Worm (Caenorhabditis elegans) whole organism, L3 larva: Measurements from ENCODE around the gene F17E9.18.

Experiments
- ceh-82 ChIP-seq: fragments of 150-350 bp; optimal IDR thresholded peaks from 2 replicates; lab custom pipeline; 2014; ENCODE audit warnings: missing biosample characterization, missing genetic modification characterization
- ceh-9 ChIP-seq: sonication (generic microtip); optimal IDR thresholded peaks from 2 replicates; lab custom pipeline; 2018; ENCODE audit warnings: missing biosample characterization, missing genetic modification characterization
- egl-27 ChIP-seq: sonication (generic microtip); optimal IDR thresholded peaks from 4 replicates; lab custom pipeline; 2017; ENCODE audit warnings: missing biosample characterization, missing genetic modification reagents, missing genetic modification characterization
- elt-1 ChIP-seq: fragments of 150-350 bp; optimal IDR thresholded peaks from 2 replicates; lab custom pipeline; 2014; ENCODE audit warnings: missing biosample characterization, missing genetic modification characterization
- fkh-10 ChIP-seq: sonication (generic microtip); optimal IDR thresholded peaks from 2 replicates; lab custom pipeline; 2017; ENCODE audit warnings: missing biosample characterization, missing genetic modification reagents, missing genetic modification characterization
- mdl-1 ChIP-seq: fragments of 150-350 bp; optimal IDR thresholded peaks from 2 replicates; lab custom pipeline; 2014; ENCODE audit warnings: missing biosample characterization, missing genetic modification characterization
- nfya-1 ChIP-seq: sonication (generic microtip); optimal IDR thresholded peaks from 2 replicates; lab custom pipeline; 2017; ENCODE audit warnings: missing genetic modification characterization, mild to moderate bottlenecking, missing compliant biosample characterization, antibody characterized with exemption, moderate library complexity; ENCODE audit not compliant: insufficient read depth
- nhr-237 ChIP-seq: fragments of 150-350 bp; optimal IDR thresholded peaks from 2 replicates; lab custom pipeline; 2014; ENCODE audit warnings: missing biosample characterization, missing genetic modification characterization
- nhr-76 ChIP-seq: fragments of 150-350 bp; sonication (generic microtip); optimal IDR thresholded peaks from 5 replicates; lab custom pipeline; 2014; ENCODE audit warnings: missing biosample characterization, missing genetic modification characterization
- pqm-1 ChIP-seq: fragments of 150-350 bp; optimal IDR thresholded peaks from 2 replicates; lab custom pipeline; 2017; ENCODE audit warnings: missing biosample characterization, missing genetic modification characterization, inconsistent platforms
- sea-2 ChIP-seq: fragments of 150-350 bp; sonication (generic microtip); optimal IDR thresholded peaks from 4 replicates; lab custom pipeline; 2014; ENCODE audit warnings: missing biosample characterization, missing genetic modification reagents, missing genetic modification characterization
- skn-1 ChIP-seq: fragments of 150-350 bp; optimal IDR thresholded peaks from 2 replicates; lab custom pipeline; 2014; ENCODE audit warnings: missing biosample characterization, missing genetic modification characterization
- snpc-4 ChIP-seq: fragments of 150-350 bp; optimal IDR thresholded peaks from 2 replicates; lab custom pipeline; 2014; ENCODE audit warnings: missing biosample characterization, missing genetic modification characterization

DNA sequence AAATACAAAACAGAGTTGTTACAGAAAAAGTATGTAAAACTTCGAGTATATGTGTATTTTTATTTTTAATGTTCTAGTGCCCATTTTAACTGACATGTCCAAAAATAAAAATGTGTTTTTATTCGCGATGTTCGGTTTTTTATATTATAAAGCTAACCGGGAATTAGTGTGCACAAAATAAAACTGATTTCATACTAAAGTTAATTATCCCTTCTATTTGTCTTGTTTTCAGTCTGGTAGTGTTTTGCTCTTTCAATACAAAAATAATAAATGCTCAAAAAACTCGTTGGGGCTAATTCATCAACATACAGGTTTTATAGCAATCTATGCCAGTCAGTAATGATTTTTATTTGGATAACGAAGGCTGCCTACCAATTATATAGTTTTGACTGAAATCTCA, 37.8 kb upstream of the F17E9.18 start:
- TF ChIP-seq elt-1 (no peak), nhr-76 (tag; lab: Kevin White, UChicago) (no peak), ceh-9 (tag; lab: Kevin White, UChicago) (no peak), pqm-1 (tag; lab: Kevin White, UChicago) (no peak), snpc-4 (tag; lab: Kevin White, UChicago) (no peak), fkh-10 (GFP tag; lab: Kevin White, UChicago) (no peak), ceh-82 (tag; lab: Kevin White, UChicago) (no peak), sea-2 (no peak), mdl-1 (no peak), nfya-1 (tag; lab: Kevin White, UChicago) (no peak), egl-27 (tag; lab: Kevin White, UChicago) (no peak), skn-1 (no peak), nhr-237 (tag; lab: Kevin White, UChicago) (no peak)
